Fruit fly (Drosophila melanogaster) whole organism, embryonic: ENCODE results near the gene rin.

Experiments used
- CG3838 ChIP-seq: fragments of 200-800 bp; sonication (Bioruptor generic); optimal IDR thresholded peaks from 3 replicates; lab custom pipeline; 2016; ENCODE audit warnings: missing biosample characterization, missing genetic modification characterization
- CG7928 ChIP-seq: fragments of 200-800 bp; sonication (Bioruptor generic); optimal IDR thresholded peaks from 2 replicates; lab custom pipeline; 2017; ENCODE audit warnings: missing biosample characterization, mild to moderate bottlenecking, missing genetic modification characterization
- Nf-YA ChIP-seq: fragments of 200-800 bp; sonication (Bioruptor generic); IDR thresholded peaks from 2 replicates; pipeline ENCODE4 v1.3.6; 2022; ENCODE audit warnings: missing biosample characterization, missing genetic modification characterization
- insv ChIP-seq, 2 experiments: fragments of 200-800 bp; sonication (Bioruptor generic); optimal IDR thresholded peaks; 3 replicates each; lab custom pipeline; 2016 to 2018; ENCODE audit warnings: missing biosample characterization in 2 of 2, missing genetic modification characterization in 2 of 2
- slp2 ChIP-seq: fragments of 200-800 bp; sonication (Bioruptor generic); optimal IDR thresholded peaks from 2 replicates; lab custom pipeline; 2016; ENCODE audit warnings: missing biosample characterization, missing genetic modification characterization

- TF ChIP-seq insv (GFP tag; optimal IDR thresholded peaks at IDR 0.05; lab: Kevin White, UChicago) (no peak), CG3838 (GFP tag; lab: Kevin White, UChicago) (no peak), Nf-YA (no peak), CG7928 (no peak), slp2 (GFP tag; lab: Kevin White, UChicago) (no peak)
Observed at dm6 chr3R:13672898-13673297, 26.1 kb downstream of the rin start.
